Fruit fly (Drosophila melanogaster) ovary, adult (tissue): ENCODE measurements around the gene maca.

Source experiments
- CG17801 ChIP-seq: fragments of 200-800 bp; optimal IDR thresholded peaks from 2 replicates; lab custom pipeline; 2019; ENCODE audit warnings: missing biosample characterization, mild to moderate bottlenecking, missing genetic modification characterization, moderate library complexity; ENCODE audit not compliant: partially characterized antibody

The maca gene

dm6 chr3R:15480068-15480467, 14.3 kb upstream of the maca start:
- TF ChIP-seq CG17801 (GFP tag; lab: Kevin White, UChicago), result no peak

dm6 chr3R:15481606-15482005, 12.8 kb upstream of the maca start, which contains the start of gene B9d1:
B9d1 (plus strand) TSS chr3R:15481906.
- TF ChIP-seq CG17801 (GFP tag; lab: Kevin White, UChicago), result no peak

- no peak for TF ChIP-seq CG17801 (GFP tag; lab: Kevin White, UChicago)
Measured at dm6 chr3R:15482858-15483257, 11.5 kb upstream of the maca start, which contains the start of gene Rh6. Rh6 (plus strand) TSS chr3R:15483158.

dm6 chr3R:15485296-15485695, 9.1 kb upstream of the maca start, which contains the start of gene Trissin:
Trissin (minus strand) TSS chr3R:15485396.
- no peak for TF ChIP-seq CG17801 (GFP tag; lab: Kevin White, UChicago)

dm6 chr3R:15485866-15486265, 8.5 kb upstream of the maca start, which contains the start of gene obe:
obe (plus strand) TSS chr3R:15486050.
- TF ChIP-seq CG17801 (GFP tag; lab: Kevin White, UChicago), result no peak

- no peak for TF ChIP-seq CG17801 (GFP tag; lab: Kevin White, UChicago)
Measured at dm6 chr3R:15493211-15493610, 1.2 kb upstream of the maca start.

dm6 chr3R:15507760-15508159, 13.4 kb downstream of the maca start:
- TF ChIP-seq CG17801 (GFP tag; lab: Kevin White, UChicago), result no peak

dm6 chr3R:15508631-15509030, 14.2 kb downstream of the maca start, which contains the start of gene CG44014:
CG44014 (minus strand) TSS chr3R:15508886.
- no peak for TF ChIP-seq CG17801 (GFP tag; lab: Kevin White, UChicago)

dm6 chr3R:15509817-15510216, 15.4 kb downstream of the maca start, which contains the start of gene CG44013:
CG44013 (minus strand) TSS chr3R:15509917.
- no peak for TF ChIP-seq CG17801 (GFP tag; lab: Kevin White, UChicago)

dm6 chr3R:15512249-15512648, 17.8 kb downstream of the maca start:
- no peak for TF ChIP-seq CG17801 (GFP tag; lab: Kevin White, UChicago)

dm6 chr3R:15513208-15513607, 18.8 kb downstream of the maca start:
- no peak for TF ChIP-seq CG17801 (GFP tag; lab: Kevin White, UChicago)

dm6 chr3R:15517113-15517512, 22.7 kb downstream of the maca start:
- no peak for TF ChIP-seq CG17801 (GFP tag; lab: Kevin White, UChicago)

- TF ChIP-seq CG17801 (GFP tag; lab: Kevin White, UChicago), result no peak
Measured at dm6 chr3R:15531373-15531772, 37.0 kb downstream of the maca start, which contains the start of gene CG31296. CG31296 (minus strand) TSS chr3R:15531473.

- TF ChIP-seq CG17801 (GFP tag; lab: Kevin White, UChicago), result no peak
Measured at dm6 chr3R:15536918-15537716, 42.7 kb downstream of the maca start, which contains the start of gene AOX1. AOX1 (minus strand) TSS chr3R:15537292.

- no peak for TF ChIP-seq CG17801 (GFP tag; lab: Kevin White, UChicago)
Measured at dm6 chr3R:15540932-15541331, 46.5 kb downstream of the maca start.

dm6 chr3R:15542314-15542713, 47.9 kb downstream of the maca start, which contains the start of gene AOX2:
AOX2 (minus strand) TSS chr3R:15542414.
- no peak for TF ChIP-seq CG17801 (GFP tag; lab: Kevin White, UChicago)
